Fruit fly (Drosophila melanogaster) whole organism, prepupa: ENCODE measurements around the gene GNBP1.

Experiments
- CG6276 ChIP-seq: fragments of 200-800 bp; sonication (Bioruptor generic); optimal IDR thresholded peaks from 2 replicates; lab custom pipeline; 2017; ENCODE audit warnings: missing biosample characterization, mild to moderate bottlenecking, missing genetic modification characterization
- CG6792 ChIP-seq: fragments of 200-800 bp; sonication (Bioruptor generic); optimal IDR thresholded peaks from 3 replicates; lab custom pipeline; 2016; ENCODE audit warnings: missing biosample characterization, missing genetic modification characterization
- CG6808 ChIP-seq: fragments of 200-800 bp; sonication (Bioruptor generic); optimal IDR thresholded peaks from 3 replicates; lab custom pipeline; 2017; ENCODE audit warnings: missing biosample characterization, missing genetic modification characterization, mild to moderate bottlenecking, moderate library complexity, missing genetic modification reagents
- CG6854 ChIP-seq: fragments of 200-800 bp; sonication (Bioruptor generic); optimal IDR thresholded peaks from 2 replicates; lab custom pipeline; 2017; ENCODE audit warnings: missing biosample characterization, mild to moderate bottlenecking, missing genetic modification characterization
- Hr38 ChIP-seq: sonication (Bioruptor generic); optimal IDR thresholded peaks from 2 replicates; lab custom pipeline; 2016; ENCODE audit warnings: missing biosample characterization, missing genetic modification characterization
- Hr39 ChIP-seq: fragments of 200-800 bp; sonication (Bioruptor generic); optimal IDR thresholded peaks from 2 replicates; lab custom pipeline; 2016; ENCODE audit warnings: missing biosample characterization, missing genetic modification characterization
- OdsH ChIP-seq: fragments of 200-800 bp; sonication (Bioruptor generic); optimal IDR thresholded peaks from 3 replicates; lab custom pipeline; 2016; ENCODE audit warnings: missing biosample characterization, missing genetic modification characterization

dm6 chr3L:18638043-18638442 lies 37.6 kb upstream of the GNBP1 start:
- TF ChIP-seq Hr39 (GFP tag; lab: Kevin White, UChicago): no peak
- no peak for TF ChIP-seq CG6792 (GFP tag; lab: Kevin White, UChicago)
- no peak for TF ChIP-seq CG6276 (GFP tag; lab: Kevin White, UChicago)
- TF ChIP-seq CG6808 (GFP tag; lab: Kevin White, UChicago): no peak
- TF ChIP-seq Hr38 (GFP tag; lab: Kevin White, UChicago): no peak
- TF ChIP-seq CG6854: no peak
- no peak for TF ChIP-seq OdsH (GFP tag; lab: Kevin White, UChicago)
